Fruit fly (Drosophila melanogaster) ovary, adult (tissue): ENCODE results near the gene CG14715.

Experiments
- CG17801 ChIP-seq: fragments of 200-800 bp; optimal IDR thresholded peaks from 2 replicates; lab custom pipeline; 2019; ENCODE audit warnings: missing biosample characterization, mild to moderate bottlenecking, missing genetic modification characterization, moderate library complexity; ENCODE audit not compliant: partially characterized antibody

CG14715 gene

dm6 chr3R:11657786-11658193 is 16.2 kb upstream of the CG14715 start:
- TF ChIP-seq CG17801: no peak

dm6 chr3R:11661187-11661586 is 12.8 kb upstream of the CG14715 start:
- no peak for TF ChIP-seq CG17801

dm6 chr3R:11661712-11662111 is 12.3 kb upstream of the CG14715 start:
- peak; percentile 83 for TF ChIP-seq CG17801

DNA sequence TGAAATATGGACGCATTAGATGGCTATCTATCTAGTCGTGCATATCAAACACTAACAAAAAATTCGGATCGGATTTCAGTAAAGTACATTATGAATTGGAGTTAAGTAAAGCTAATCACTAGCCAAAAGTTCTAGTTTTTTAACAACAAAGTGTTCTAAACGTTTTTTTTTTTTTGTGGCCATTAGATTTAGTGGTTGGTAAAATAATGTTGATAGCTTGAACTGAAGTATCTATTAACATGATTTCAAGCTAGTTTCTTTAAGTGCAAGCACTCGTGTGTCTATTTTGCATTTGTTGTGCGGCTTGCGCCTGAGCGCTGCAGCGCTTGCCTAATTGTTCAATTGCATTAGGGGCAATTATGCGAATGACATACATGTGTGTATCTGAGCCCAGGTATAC is 11.4 kb upstream of the CG14715 start:
- TF ChIP-seq CG17801: no peak

DNA sequence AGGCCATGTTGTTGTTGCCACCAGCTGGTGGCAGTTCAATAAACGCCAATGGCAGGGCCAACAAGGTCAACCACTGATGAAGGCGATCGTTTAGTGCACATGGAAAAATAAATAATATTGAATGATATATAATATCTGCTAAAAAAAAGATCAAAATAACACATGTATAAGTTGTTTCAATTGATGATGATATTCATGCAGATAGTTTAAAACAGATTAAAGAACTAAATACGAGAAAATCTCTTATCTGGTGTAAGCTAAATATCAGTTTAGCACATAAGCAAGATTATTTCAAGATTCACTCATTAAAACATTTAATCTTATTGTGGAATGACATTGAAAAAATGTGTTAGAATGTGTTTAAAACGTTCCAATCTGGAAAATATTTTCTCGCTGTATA is 10.6 kb upstream of the CG14715 start:
- no peak for TF ChIP-seq CG17801

- no peak for TF ChIP-seq CG17801
Measured at dm6 chr3R:11665508-11665907, 8.5 kb upstream of the CG14715 start.

DNA sequence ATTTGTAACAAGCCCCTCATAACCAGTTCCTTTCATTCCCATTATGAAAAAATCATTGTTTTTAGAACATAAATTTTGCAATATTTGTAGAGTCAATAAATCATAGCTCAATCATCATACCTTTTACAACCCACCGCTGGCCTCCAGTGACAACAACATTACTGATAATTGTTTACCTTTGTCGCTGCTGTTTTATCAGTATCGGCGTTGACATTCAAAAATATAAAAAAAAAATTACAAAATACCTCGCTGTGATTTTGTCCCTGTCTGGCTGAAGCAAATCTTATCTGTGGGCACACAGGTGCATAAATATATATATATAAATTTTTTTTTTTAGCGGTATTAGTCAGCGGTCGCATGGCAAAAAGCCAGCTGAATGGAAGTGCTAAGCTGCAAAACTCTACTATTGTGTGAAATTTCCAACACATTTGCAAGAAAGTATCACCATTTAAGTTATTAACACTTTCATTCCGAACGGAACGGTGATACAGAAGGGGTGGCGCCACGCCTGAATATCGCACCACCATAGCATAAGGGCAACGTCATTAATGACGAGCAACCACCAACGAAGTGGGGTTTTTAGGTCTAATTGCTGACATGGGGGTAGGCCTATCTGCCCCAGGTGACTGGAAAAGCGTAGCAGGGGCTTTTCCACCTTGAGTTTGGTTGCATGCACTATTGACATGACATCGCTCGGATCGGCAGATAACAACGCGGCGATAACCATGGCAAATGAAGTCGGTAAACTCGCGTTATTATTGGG is 7.9 kb upstream of the CG14715 start:
- no peak for TF ChIP-seq CG17801

dm6 chr3R:11669017-11669953 is 4.7 kb upstream of the CG14715 start:
- TF ChIP-seq CG17801: no peak

DNA sequence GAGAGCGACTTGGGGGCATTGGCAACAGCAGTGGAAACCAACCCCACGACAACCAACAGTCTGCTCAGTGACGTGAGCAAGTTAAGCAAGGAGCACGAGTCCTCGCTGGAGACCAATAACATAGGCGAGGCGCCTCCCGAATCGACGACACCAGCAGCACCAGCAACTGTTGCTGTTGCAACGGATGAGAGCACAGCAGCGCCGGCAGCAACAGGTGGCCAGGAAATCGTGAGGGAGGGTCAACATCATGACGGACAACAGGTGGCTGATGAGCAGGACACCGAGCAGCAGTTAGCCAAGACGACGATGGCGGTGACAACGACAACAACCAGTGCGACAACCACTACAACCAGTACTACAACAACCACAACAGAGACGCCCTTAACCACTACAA is 4.1 kb upstream of the CG14715 start:
- TF ChIP-seq CG17801: no peak

dm6 chr3R:11670888-11671287 is 3.1 kb upstream of the CG14715 start:
- no peak for TF ChIP-seq CG17801

- TF ChIP-seq CG17801: no peak
Measured at dm6 chr3R:11671784-11672183, 2.2 kb upstream of the CG14715 start.

DNA sequence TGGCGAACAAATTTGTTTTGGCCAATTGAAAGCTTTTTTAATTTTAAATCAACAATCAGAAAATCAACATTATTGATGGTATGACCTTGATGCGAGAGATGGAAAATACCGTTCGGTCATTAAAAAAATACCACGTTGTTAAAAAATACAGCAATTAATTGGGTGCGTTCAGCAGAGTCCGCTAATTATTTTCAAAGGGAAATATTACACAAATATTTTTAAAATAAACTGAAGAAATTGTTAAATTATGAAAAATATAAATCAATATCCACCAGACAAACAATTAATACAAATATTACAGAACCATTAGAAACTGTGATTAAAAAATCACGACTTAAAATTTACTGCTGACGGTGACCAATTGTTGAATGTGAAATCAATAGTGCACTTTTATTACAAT is 4.0 kb downstream of the CG14715 start, which contains the start of gene CG18476:
TSS of gene CG18476 (minus strand) at position 101 of the 400 bp plus-strand sequence.
- TF ChIP-seq CG17801: peak; percentile 97

dm6 chr3R:11679513-11679912 is 5.5 kb downstream of the CG14715 start, which contains the start of the genes Taf12 and Ho:
Gene Taf12, minus strand, starts transcription at chr3R:11679690.
Gene Ho, plus strand, starts transcription at chr3R:11679743.
- peak; percentile 46 for TF ChIP-seq CG17801

DNA sequence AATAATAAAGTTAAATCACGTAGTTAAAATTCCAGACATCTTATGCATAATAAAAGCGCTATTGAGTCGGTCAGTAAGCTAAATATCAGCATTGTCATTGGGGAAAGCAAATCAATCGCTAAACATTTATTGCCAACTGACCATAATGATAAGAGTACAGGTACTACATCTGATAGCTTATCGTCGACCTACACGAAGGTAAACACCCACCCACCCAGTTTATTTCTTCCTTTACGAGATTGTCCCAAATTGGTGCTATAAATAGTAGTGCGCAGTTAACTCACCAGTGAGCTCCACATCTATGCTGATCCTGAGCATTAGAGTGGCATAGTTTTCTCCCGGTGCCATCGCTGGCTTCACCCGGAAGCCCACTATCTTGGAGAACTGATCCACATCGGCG is 9.7 kb downstream of the CG14715 start:
- no peak for TF ChIP-seq CG17801

dm6 chr3R:11684316-11684715 is 10.3 kb downstream of the CG14715 start, which contains the start of gene CG6830:
Gene CG6830, minus strand, starts transcription at chr3R:11684342.
- TF ChIP-seq CG17801: no peak

DNA sequence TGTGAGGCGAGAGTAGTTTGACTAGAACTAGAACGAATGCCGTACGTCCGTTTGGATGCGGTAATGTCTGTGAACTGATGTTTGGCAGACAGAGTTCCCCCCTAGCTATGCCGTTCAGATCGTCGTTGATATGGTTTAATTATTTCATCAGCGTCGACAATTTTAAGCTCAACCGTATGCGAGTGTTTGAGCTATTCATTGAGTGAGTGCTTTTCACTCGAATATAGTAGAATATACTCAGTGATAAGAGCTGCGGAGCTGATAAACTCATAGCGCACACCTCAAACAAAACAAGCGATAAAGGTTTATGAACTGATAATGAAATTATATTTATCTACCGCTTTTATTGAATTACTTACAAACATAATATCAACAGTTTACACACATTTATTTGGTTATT is 14.0 kb downstream of the CG14715 start, which contains the start of gene CG6834:
TSS of gene CG6834 (minus strand) at position 79 of the 400 bp plus-strand sequence.
- peak; percentile 36 for TF ChIP-seq CG17801

DNA sequence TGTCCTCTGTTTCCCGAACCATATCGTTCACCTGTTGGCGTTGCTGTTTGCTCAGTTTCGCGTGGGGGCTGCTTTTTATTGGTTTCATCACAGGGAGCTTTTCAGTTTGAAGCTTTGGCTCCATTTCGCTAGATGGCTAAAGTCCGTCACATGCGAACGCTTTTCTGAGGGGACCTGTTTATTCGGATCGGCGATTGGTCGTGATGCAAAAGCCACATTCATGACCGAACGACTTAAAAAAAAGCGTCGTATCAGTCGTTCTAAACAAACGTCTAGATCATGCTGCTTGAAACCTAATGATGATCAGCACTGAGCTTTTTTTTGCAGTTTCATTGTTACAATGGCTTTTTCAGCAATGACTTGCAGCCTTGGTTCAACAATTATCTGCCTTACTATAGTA is 15.9 kb downstream of the CG14715 start, which contains the start of gene CG6908:
TSS of gene CG6908 (minus strand) at position 152 of the 400 bp plus-strand sequence.
- no peak for TF ChIP-seq CG17801
